Fruit fly (Drosophila melanogaster): ENCODE measurements around the gene CG11249.

dm6 chr3L:21700945-21701344 is 29.0 kb downstream of the CG11249 start:
- TF ChIP-seq CG8478 (optimal IDR thresholded peaks at IDR 0.05), result no peak
- TF ChIP-seq CTCF (optimal IDR thresholded peaks at IDR 0.05), result no peak

Measured in S2 (cell line).